Fruit fly (Drosophila melanogaster) whole organism, embryonic: ENCODE measurements around the gene CG4645.

Experiments used
- Bdp1 ChIP-seq: fragments of 200-800 bp; sonication (Bioruptor generic); optimal IDR thresholded peaks from 3 replicates; lab custom pipeline; 2016; ENCODE audit warnings: missing biosample characterization, missing genetic modification characterization
- Bgb ChIP-seq: fragments of 200-800 bp; sonication (Bioruptor generic); IDR thresholded peaks from 2 replicates; pipeline ENCODE4 v1.3.6; 2022; ENCODE audit warnings: missing biosample characterization, missing genetic modification characterization; ENCODE audit not compliant: partially characterized antibody
- Blimp-1 ChIP-seq: fragments of 200-800 bp; sonication (Bioruptor generic); optimal IDR thresholded peaks from 3 replicates; lab custom pipeline; 2018; ENCODE audit warnings: missing biosample characterization, missing genetic modification characterization, mild to moderate bottlenecking, moderate library complexity, missing genetic modification reagents
- CG12155 ChIP-seq: fragments of 200-800 bp; sonication (Bioruptor generic); optimal IDR thresholded peaks from 3 replicates; lab custom pipeline; 2016; ENCODE audit warnings: missing biosample characterization, missing genetic modification characterization
- CG12744 ChIP-seq: fragments of 200-800 bp; sonication (Bioruptor generic); optimal IDR thresholded peaks from 2 replicates; lab custom pipeline; 2016; ENCODE audit warnings: missing biosample characterization, missing genetic modification characterization
- CG1647 ChIP-seq: fragments of 200-800 bp; sonication (Bioruptor generic); optimal IDR thresholded peaks from 3 replicates; lab custom pipeline; 2016; ENCODE audit warnings: missing biosample characterization, missing genetic modification characterization
- CG16779 ChIP-seq: fragments of 200-800 bp; sonication (Bioruptor generic); IDR thresholded peaks from 2 replicates; pipeline ENCODE4 v1.3.6; 2022; ENCODE audit warnings: missing biosample characterization, missing genetic modification characterization
- CG16813 ChIP-seq: fragments of 200-800 bp; sonication (Bioruptor generic); IDR thresholded peaks from 3 replicates; pipeline ENCODE4 v1.3.6; 2022; ENCODE audit warnings: missing biosample characterization, missing genetic modification characterization; ENCODE audit not compliant: partially characterized antibody
- CG17568 ChIP-seq: fragments of 200-800 bp; sonication (Bioruptor generic); optimal IDR thresholded peaks from 2 replicates; lab custom pipeline; 2018; ENCODE audit warnings: missing biosample characterization, mild to moderate bottlenecking, missing genetic modification characterization, moderate library complexity
- CG18619 ChIP-seq: fragments of 200-800 bp; sonication (Bioruptor generic); optimal IDR thresholded peaks from 3 replicates; lab custom pipeline; 2017; ENCODE audit warnings: missing biosample characterization, mild to moderate bottlenecking, missing genetic modification characterization
- CG18764 ChIP-seq: fragments of 200-800 bp; sonication (Bioruptor generic); optimal IDR thresholded peaks from 3 replicates; lab custom pipeline; 2016; ENCODE audit warnings: missing biosample characterization, missing genetic modification characterization
- CG32772 ChIP-seq: fragments of 200-800 bp; sonication (Bioruptor generic); IDR thresholded peaks from 2 replicates; pipeline ENCODE4 v1.3.6; 2022; ENCODE audit warnings: missing biosample characterization, missing genetic modification characterization
- CG33557 ChIP-seq: fragments of 200-800 bp; sonication (Bioruptor generic); optimal IDR thresholded peaks from 2 replicates; lab custom pipeline; 2019; ENCODE audit warnings: missing biosample characterization, mild to moderate bottlenecking, missing genetic modification characterization, moderate library complexity
- CG34376 ChIP-seq: fragments of 200-800 bp; sonication (Bioruptor generic); optimal IDR thresholded peaks from 2 replicates; lab custom pipeline; 2018; ENCODE audit warnings: missing biosample characterization, mild to moderate bottlenecking, missing genetic modification characterization
- CG4730 ChIP-seq: fragments of 200-800 bp; sonication (Bioruptor generic); IDR thresholded peaks from 2 replicates; pipeline ENCODE4 v1.3.6; 2022; ENCODE audit warnings: missing biosample characterization, missing genetic modification characterization
- CG6654 ChIP-seq: fragments of 200-800 bp; sonication (Bioruptor generic); optimal IDR thresholded peaks from 2 replicates; lab custom pipeline; 2017; ENCODE audit warnings: missing biosample characterization, mild to moderate bottlenecking, missing genetic modification characterization
- CG7987 ChIP-seq: fragments of 200-800 bp; sonication (Bioruptor generic); optimal IDR thresholded peaks from 2 replicates; lab custom pipeline; 2018; ENCODE audit warnings: missing biosample characterization, mild to moderate bottlenecking, missing genetic modification characterization, moderate library complexity
- D19B ChIP-seq: fragments of 200-800 bp; sonication (Bioruptor generic); optimal IDR thresholded peaks from 2 replicates; lab custom pipeline; 2017; ENCODE audit warnings: missing biosample characterization, mild to moderate bottlenecking, missing genetic modification characterization
- Dll ChIP-seq: fragments of 200-800 bp; sonication (Bioruptor generic); IDR thresholded peaks from 4 replicates; pipeline ENCODE4 v1.3.6; 2022; ENCODE audit warnings: missing biosample characterization, missing genetic modification characterization; ENCODE audit not compliant: partially characterized antibody
- E2f1 ChIP-seq: fragments of 200-800 bp; sonication (Bioruptor generic); IDR thresholded peaks from 2 replicates; pipeline ENCODE4 v1.3.6; 2022; ENCODE audit warnings: missing biosample characterization, missing genetic modification characterization
- ERR ChIP-seq: fragments of 200-800 bp; sonication (Bioruptor generic); optimal IDR thresholded peaks from 2 replicates; lab custom pipeline; 2016; ENCODE audit warnings: missing biosample characterization, missing genetic modification characterization
- Gsc ChIP-seq: fragments of 200-800 bp; sonication (Bioruptor generic); IDR thresholded peaks from 2 replicates; pipeline ENCODE4 v1.3.6; 2022; ENCODE audit warnings: missing biosample characterization, missing genetic modification characterization
- HmgD ChIP-seq: fragments of 200-800 bp; sonication (Bioruptor generic); optimal IDR thresholded peaks from 3 replicates; lab custom pipeline; 2016; ENCODE audit warnings: missing biosample characterization, missing genetic modification characterization
- Hmr ChIP-seq: fragments of 200-800 bp; sonication (Bioruptor generic); optimal IDR thresholded peaks from 3 replicates; lab custom pipeline; 2017; ENCODE audit warnings: mild to moderate bottlenecking, missing biosample characterization, missing genetic modification reagents, missing genetic modification characterization
- Mrtf ChIP-seq: fragments of 200-800 bp; sonication (Bioruptor generic); IDR thresholded peaks from 3 replicates; pipeline ENCODE4 v1.3.6; 2022; ENCODE audit warnings: missing biosample characterization, missing genetic modification characterization
- Poxn ChIP-seq: fragments of 200-800 bp; sonication (Bioruptor generic); IDR thresholded peaks from 2 replicates; pipeline ENCODE4 v1.3.6; 2022; ENCODE audit warnings: missing biosample characterization, missing genetic modification characterization
- Ravus ChIP-seq: fragments of 200-800 bp; sonication (Bioruptor generic); IDR thresholded peaks from 2 replicates; pipeline ENCODE4 v1.3.6; 2022; ENCODE audit warnings: missing biosample characterization, missing genetic modification characterization
- Usf ChIP-seq: fragments of 200-800 bp; sonication (Bioruptor generic); optimal IDR thresholded peaks from 2 replicates; lab custom pipeline; 2017; ENCODE audit warnings: missing genotype, missing biosample characterization, missing genetic modification characterization
- Vsx1 ChIP-seq: fragments of 200-800 bp; sonication (Bioruptor generic); optimal IDR thresholded peaks from 2 replicates; lab custom pipeline; 2017; ENCODE audit warnings: missing biosample characterization, mild to moderate bottlenecking, missing genetic modification characterization, missing genetic modification reagents
- Xrp1 ChIP-seq: fragments of 200-800 bp; sonication (Bioruptor generic); IDR thresholded peaks from 2 replicates; pipeline ENCODE4 v1.3.6; 2022; ENCODE audit warnings: missing biosample characterization, missing genetic modification characterization
- YL-1 ChIP-seq: fragments of 200-800 bp; sonication (Bioruptor generic); optimal IDR thresholded peaks from 3 replicates; lab custom pipeline; 2017; ENCODE audit warnings: missing biosample characterization, mild to moderate bottlenecking, missing genetic modification characterization
- bowl ChIP-seq: fragments of 200-800 bp; sonication (Bioruptor generic); IDR thresholded peaks from 2 replicates; pipeline ENCODE4 v1.3.6; 2022; ENCODE audit warnings: missing biosample characterization, missing genetic modification characterization
- chinmo ChIP-seq: fragments of 200-800 bp; sonication (Bioruptor generic); IDR thresholded peaks from 4 replicates; pipeline ENCODE4 v1.3.6; 2022; ENCODE audit warnings: missing biosample characterization, missing genetic modification characterization; ENCODE audit not compliant: partially characterized antibody
- chm ChIP-seq: fragments of 200-800 bp; sonication (Bioruptor generic); IDR thresholded peaks from 2 replicates; pipeline ENCODE4 v1.3.6; 2022; ENCODE audit warnings: missing biosample characterization, missing genetic modification characterization
- disco-r ChIP-seq: fragments of 200-800 bp; sonication (Bioruptor generic); optimal IDR thresholded peaks from 2 replicates; lab custom pipeline; 2016; ENCODE audit warnings: missing biosample characterization, missing genetic modification characterization
- dm ChIP-seq: fragments of 200-800 bp; sonication (Bioruptor generic); optimal IDR thresholded peaks from 3 replicates; lab custom pipeline; 2016; ENCODE audit warnings: missing biosample characterization, missing genetic modification characterization
- eyg ChIP-seq: fragments of 200-800 bp; sonication (Bioruptor generic); optimal IDR thresholded peaks from 3 replicates; lab custom pipeline; 2016; ENCODE audit warnings: missing biosample characterization, missing genetic modification characterization
- fd102C ChIP-seq: fragments of 200-800 bp; sonication (Bioruptor generic); optimal IDR thresholded peaks from 2 replicates; lab custom pipeline; 2018; ENCODE audit warnings: missing biosample characterization, mild to moderate bottlenecking, missing genetic modification characterization, moderate library complexity
- gcm2 ChIP-seq: fragments of 200-800 bp; sonication (Bioruptor generic); optimal IDR thresholded peaks from 2 replicates; lab custom pipeline; 2016; ENCODE audit warnings: missing biosample characterization, missing genetic modification characterization
- gsb ChIP-seq: fragments of 200-800 bp; sonication (Bioruptor generic); IDR thresholded peaks from 2 replicates; pipeline ENCODE4 v1.3.6; 2022; ENCODE audit warnings: missing biosample characterization, missing genetic modification characterization
- org-1 ChIP-seq: fragments of 200-800 bp; sonication (Bioruptor generic); optimal IDR thresholded peaks from 2 replicates; lab custom pipeline; 2017; ENCODE audit warnings: missing biosample characterization, missing genetic modification characterization
- pho ChIP-seq: fragments of 200-800 bp; sonication (Bioruptor generic); optimal IDR thresholded peaks from 2 replicates; lab custom pipeline; 2016; ENCODE audit warnings: missing biosample characterization, missing genetic modification characterization
- phol ChIP-seq: fragments of 200-800 bp; sonication (Bioruptor generic); optimal IDR thresholded peaks from 3 replicates; lab custom pipeline; 2018; ENCODE audit warnings: missing biosample characterization, mild to moderate bottlenecking, missing genetic modification characterization, moderate library complexity
- rib ChIP-seq: fragments of 200-800 bp; sonication (Bioruptor generic); IDR thresholded peaks from 2 replicates; pipeline ENCODE4 v1.3.6; 2022; ENCODE audit warnings: missing biosample characterization, missing genetic modification characterization
- ro ChIP-seq: fragments of 200-800 bp; sonication (Bioruptor generic); IDR thresholded peaks from 2 replicates; pipeline ENCODE4 v1.3.6; 2022; ENCODE audit warnings: missing biosample characterization, missing genetic modification characterization
- sima ChIP-seq: fragments of 200-800 bp; sonication (Bioruptor generic); optimal IDR thresholded peaks from 2 replicates; lab custom pipeline; 2016; ENCODE audit warnings: missing biosample characterization, missing genetic modification characterization
- stc ChIP-seq: fragments of 200-800 bp; sonication (Bioruptor generic); IDR thresholded peaks from 2 replicates; pipeline ENCODE4 v1.3.6; 2022; ENCODE audit warnings: missing biosample characterization, missing genetic modification characterization
- vnd ChIP-seq: fragments of 200-800 bp; sonication (Bioruptor generic); IDR thresholded peaks from 3 replicates; pipeline ENCODE4 v1.3.6; 2022; ENCODE audit warnings: missing biosample characterization, missing genetic modification characterization; ENCODE audit not compliant: partially characterized antibody
- wek ChIP-seq: fragments of 200-800 bp; sonication (Bioruptor generic); optimal IDR thresholded peaks from 3 replicates; lab custom pipeline; 2018; ENCODE audit warnings: missing biosample characterization, mild to moderate bottlenecking, missing genetic modification characterization, moderate library complexity
- z ChIP-seq: fragments of 200-800 bp; sonication (Bioruptor generic); IDR thresholded peaks from 3 replicates; pipeline ENCODE4 v1.3.6; 2022; ENCODE audit warnings: missing biosample characterization, missing genetic modification characterization
- zen ChIP-seq: fragments of 200-800 bp; sonication (Bioruptor generic); optimal IDR thresholded peaks from 3 replicates; lab custom pipeline; 2018; ENCODE audit warnings: missing biosample characterization, mild to moderate bottlenecking, missing genetic modification characterization, moderate library complexity

The CG4645 gene

dm6 chrX:12923258-12923901 is 13.6 kb downstream of the CG4645 start (continued):
- no peak for TF ChIP-seq Dll (GFP tag; lab: Robert Waterston, UW)
- no peak for TF ChIP-seq YL-1 (GFP tag; lab: Kevin White, UChicago)
- peak; percentile 48; the same call in 1 of the 2 replicates for TF ChIP-seq chm
- TF ChIP-seq CG4730 = no peak
- TF ChIP-seq zen (tag; lab: Kevin White, UChicago) = no peak
- TF ChIP-seq Hmr (GFP tag; lab: Kevin White, UChicago) = no peak
- TF ChIP-seq bowl (GFP tag; lab: Robert Waterston, UW) = peak; percentile 35; the same call in 1 of the 2 replicates
- no peak for TF ChIP-seq CG34376 (GFP tag; lab: Kevin White, UChicago)
- TF ChIP-seq ERR = no peak
- TF ChIP-seq Blimp-1 (GFP tag; lab: Kevin White, UChicago) = peak; percentile 57
- TF ChIP-seq disco-r (GFP tag; lab: Kevin White, UChicago) = no peak
- TF ChIP-seq rib = no peak
- no peak for TF ChIP-seq sima (GFP tag; lab: Kevin White, UChicago)
- peak; percentile 0 for TF ChIP-seq CG18619
- TF ChIP-seq org-1 (GFP tag; lab: Kevin White, UChicago) = peak; percentile 19
- peak; percentile 55 for TF ChIP-seq phol (tag; lab: Kevin White, UChicago)
- TF ChIP-seq Xrp1 (GFP tag; lab: Robert Waterston, UW) = peak; percentile 60
- no peak for TF ChIP-seq E2f1 (GFP tag; lab: Robert Waterston, UW)
- TF ChIP-seq HmgD (GFP tag; lab: Kevin White, UChicago) = no peak
- TF ChIP-seq CG33557 (GFP tag; lab: Kevin White, UChicago) = no peak
- no peak for TF ChIP-seq CG16813 (GFP tag; lab: Robert Waterston, UW)
- no peak; the same call in 1 of the 2 replicates for TF ChIP-seq CG32772 (GFP tag; lab: Robert Waterston, UW)
- TF ChIP-seq Ravus = no peak
- no peak for TF ChIP-seq gsb (GFP tag; lab: Robert Waterston, UW)
- TF ChIP-seq CG18764 (GFP tag; lab: Kevin White, UChicago) = no peak
- TF ChIP-seq CG12155 (GFP tag; lab: Kevin White, UChicago) = no peak
- TF ChIP-seq Poxn = no peak
- no peak for TF ChIP-seq Bdp1
- no peak for TF ChIP-seq wek (GFP tag; lab: Kevin White, UChicago)
- no peak for TF ChIP-seq fd102C (GFP tag; lab: Kevin White, UChicago)
- TF ChIP-seq CG1647 (GFP tag; lab: Kevin White, UChicago) = no peak
- TF ChIP-seq gcm2 (GFP tag; lab: Kevin White, UChicago) = no peak
- TF ChIP-seq ro (GFP tag; lab: Robert Waterston, UW) = no peak
- no peak for TF ChIP-seq Mrtf
- no peak for TF ChIP-seq stc (GFP tag; lab: Robert Waterston, UW)
- no peak for TF ChIP-seq D19B
- no peak for TF ChIP-seq Vsx1 (GFP tag; lab: Kevin White, UChicago)
- TF ChIP-seq CG7987 (GFP tag; lab: Kevin White, UChicago) = no peak
- TF ChIP-seq Usf = no peak
- TF ChIP-seq pho = no peak
- TF ChIP-seq CG12744 (GFP tag; lab: Kevin White, UChicago) = no peak
- TF ChIP-seq vnd = no peak
- no peak for TF ChIP-seq chinmo (GFP tag; lab: Robert Waterston, UW)
- no peak for TF ChIP-seq CG17568 (GFP tag; lab: Kevin White, UChicago)
- TF ChIP-seq eyg (GFP tag; lab: Kevin White, UChicago) = no peak
- TF ChIP-seq Bgb = no peak
- TF ChIP-seq Gsc (GFP tag; lab: Robert Waterston, UW) = no peak
- TF ChIP-seq CG16779 (GFP tag; lab: Robert Waterston, UW) = no peak
- no peak for TF ChIP-seq z (GFP tag; lab: Robert Waterston, UW)
- TF ChIP-seq CG6654 (GFP tag; lab: Kevin White, UChicago) = no peak
- TF ChIP-seq dm = no peak
